Worm (Caenorhabditis elegans) whole organism, young adult: ENCODE data around the gene pqbp-1.1.

Experiments
- B0035.1 ChIP-seq: sonication (generic microtip); optimal IDR thresholded peaks from 2 replicates; lab custom pipeline; 2016; ENCODE audit warnings: missing genetic modification characterization, mild to moderate bottlenecking, missing compliant biosample characterization, missing genotype, missing genetic modification reagents
- B0336.3 ChIP-seq: fragments of 200-800 bp; sonication (Bioruptor generic); IDR thresholded peaks from 2 replicates; pipeline ENCODE4 v1.3.6; 2022; ENCODE audit warnings: missing genetic modification characterization, missing compliant biosample characterization
- D2030.7 ChIP-seq: fragments of 200-800 bp; sonication (Bioruptor generic); IDR thresholded peaks from 2 replicates; pipeline ENCODE4 v1.3.6; 2022; ENCODE audit warnings: missing genetic modification reagents, missing genetic modification characterization, missing compliant biosample characterization
- T26A5.8 ChIP-seq: sonication (generic microtip); optimal IDR thresholded peaks from 2 replicates; lab custom pipeline; 2016; ENCODE audit warnings: missing genetic modification characterization, missing compliant biosample characterization
- Y79H2A.3 ChIP-seq: fragments of 200-800 bp; sonication (Bioruptor generic); conservative IDR thresholded peaks from 2 replicates; pipeline ENCODE4 v1.3.6; 2022; ENCODE audit warnings: missing genetic modification reagents, missing genetic modification characterization, missing compliant biosample characterization
- ZK185.1 ChIP-seq: sonication (generic microtip); optimal IDR thresholded peaks from 2 replicates; lab custom pipeline; 2016; ENCODE audit warnings: mild to moderate bottlenecking, missing genetic modification characterization, missing compliant biosample characterization; ENCODE audit not compliant: poor library complexity, severe bottlenecking
- aptf-3 ChIP-seq: fragments of 200-800 bp; sonication (Bioruptor generic); IDR thresholded peaks from 2 replicates; pipeline ENCODE4 v1.3.6; 2022; ENCODE audit warnings: missing genetic modification characterization, missing compliant biosample characterization
- atf-7 ChIP-seq: sonication (generic microtip); optimal IDR thresholded peaks from 2 replicates; lab custom pipeline; 2017; ENCODE audit warnings: mild to moderate bottlenecking, missing genetic modification characterization, missing compliant biosample characterization
- attf-5 ChIP-seq: fragments of 200-800 bp; sonication (Bioruptor generic); optimal IDR thresholded peaks from 2 replicates; lab custom pipeline; 2018; ENCODE audit warnings: mild to moderate bottlenecking, missing genetic modification characterization, missing compliant biosample characterization
- ccch-3 ChIP-seq: fragments of 200-800 bp; sonication (Bioruptor generic); optimal IDR thresholded peaks from 2 replicates; lab custom pipeline; 2018; ENCODE audit warnings: mild to moderate bottlenecking, missing genetic modification characterization, missing compliant biosample characterization
- cebp-1 ChIP-seq, 2 experiments: fragments of 200-800 bp in 1 of 2; sonication (Bioruptor generic) in 1 of 2; sonication (generic microtip) in 1 of 2; IDR thresholded peaks in 1 of 2; optimal IDR thresholded peaks in 1 of 2; 2 replicates each; pipeline versions ENCODE4 v1.3.6 to Lab custom; 2017 to 2022; ENCODE audit warnings: missing compliant biosample characterization in 2 of 2, missing genetic modification characterization in 2 of 2, mild to moderate bottlenecking in 1 of 2, missing genetic modification reagents in 1 of 2, moderate library complexity in 1 of 2
- dox-1 ChIP-seq: fragments of 200-800 bp; sonication (Bioruptor generic); IDR thresholded peaks from 2 replicates; pipeline ENCODE4 v1.3.6; 2022; ENCODE audit warnings: missing genetic modification reagents, missing genetic modification characterization, missing compliant biosample characterization
- egrh-3 ChIP-seq: fragments of 200-800 bp; sonication (Bioruptor generic); IDR thresholded peaks from 2 replicates; pipeline ENCODE4 v1.3.6; 2022; ENCODE audit warnings: missing genetic modification reagents, missing genetic modification characterization, missing compliant biosample characterization
- ekl-4 ChIP-seq: fragments of 200-800 bp; sonication (Bioruptor generic); IDR thresholded peaks from 2 replicates; pipeline ENCODE4 v1.3.6; 2022; ENCODE audit warnings: missing genetic modification reagents, missing genetic modification characterization, missing compliant biosample characterization
- ets-4 ChIP-seq: fragments of 200-800 bp; sonication (Bioruptor generic); optimal IDR thresholded peaks from 2 replicates; lab custom pipeline; 2018; ENCODE audit warnings: mild to moderate bottlenecking, missing genetic modification characterization, missing compliant biosample characterization
- hlh-12 ChIP-seq: sonication (generic microtip); optimal IDR thresholded peaks from 2 replicates; lab custom pipeline; 2016; ENCODE audit warnings: missing genetic modification characterization, missing compliant biosample characterization
- hmg-1.2 ChIP-seq: fragments of 200-800 bp; sonication (Bioruptor generic); IDR thresholded peaks from 2 replicates; pipeline ENCODE4 v1.3.6; 2022; ENCODE audit warnings: missing genetic modification reagents, missing genetic modification characterization, missing compliant biosample characterization
- let-526 ChIP-seq: fragments of 200-800 bp; sonication (Bioruptor generic); IDR thresholded peaks from 2 replicates; pipeline ENCODE4 v1.3.6; 2022; ENCODE audit warnings: missing genetic modification reagents, missing genetic modification characterization, missing compliant biosample characterization
- lin-26 ChIP-seq: fragments of 200-800 bp; sonication (Bioruptor generic); IDR thresholded peaks from 2 replicates; pipeline ENCODE4 v1.3.6; 2022; ENCODE audit warnings: missing genetic modification reagents, missing genetic modification characterization, missing compliant biosample characterization
- lin-40 ChIP-seq: sonication (generic microtip); optimal IDR thresholded peaks from 2 replicates; lab custom pipeline; 2016; ENCODE audit warnings: missing genetic modification characterization, mild to moderate bottlenecking, missing compliant biosample characterization, missing genotype, missing genetic modification reagents
- lin-54 ChIP-seq: fragments of 200-800 bp; sonication (Bioruptor generic); optimal IDR thresholded peaks from 2 replicates; lab custom pipeline; 2018; ENCODE audit warnings: mild to moderate bottlenecking, missing genetic modification characterization, missing compliant biosample characterization
- madf-10 ChIP-seq: sonication (generic microtip); optimal IDR thresholded peaks from 2 replicates; lab custom pipeline; 2016; ENCODE audit warnings: mild to moderate bottlenecking, missing genetic modification characterization, missing compliant biosample characterization
- mcd-1 ChIP-seq: fragments of 200-800 bp; sonication (Bioruptor generic); IDR thresholded peaks from 2 replicates; pipeline ENCODE4 v1.3.6; 2022; ENCODE audit warnings: missing genetic modification reagents, missing genetic modification characterization, missing compliant biosample characterization
- mel-28 ChIP-seq: sonication (generic microtip); optimal IDR thresholded peaks from 2 replicates; lab custom pipeline; 2016; ENCODE audit warnings: borderline replicate concordance, mild to moderate bottlenecking, missing genetic modification characterization, missing compliant biosample characterization
- nfya-2 ChIP-seq: fragments of 200-800 bp; sonication (Bioruptor generic); IDR thresholded peaks from 2 replicates; pipeline ENCODE4 v1.3.6; 2022; ENCODE audit warnings: missing genetic modification reagents, missing genetic modification characterization, missing compliant biosample characterization
- nfyb-1 ChIP-seq: fragments of 200-800 bp; sonication (Bioruptor generic); IDR thresholded peaks from 2 replicates; pipeline ENCODE4 v1.3.6; 2022; ENCODE audit warnings: missing genetic modification reagents, missing genetic modification characterization, missing compliant biosample characterization
- nhr-80 ChIP-seq: sonication (generic microtip); optimal IDR thresholded peaks from 2 replicates; lab custom pipeline; 2016; ENCODE audit warnings: missing genetic modification characterization, missing compliant biosample characterization
- tlf-1 ChIP-seq: fragments of 200-800 bp; sonication (Bioruptor generic); optimal IDR thresholded peaks from 2 replicates; lab custom pipeline; 2018; ENCODE audit warnings: mild to moderate bottlenecking, missing genetic modification characterization, missing compliant biosample characterization
- xnd-1 ChIP-seq: sonication (generic microtip); optimal IDR thresholded peaks from 2 replicates; lab custom pipeline; 2016; ENCODE audit warnings: missing genotype, missing genetic modification reagents, missing genetic modification characterization, missing compliant biosample characterization
- zim-3 ChIP-seq: sonication (generic microtip); optimal IDR thresholded peaks from 2 replicates; lab custom pipeline; 2017; ENCODE audit warnings: mild to moderate bottlenecking, missing genetic modification characterization, moderate library complexity, missing compliant biosample characterization
- ztf-22 ChIP-seq: fragments of 200-800 bp; sonication (Bioruptor generic); optimal IDR thresholded peaks from 2 replicates; lab custom pipeline; 2018; ENCODE audit warnings: mild to moderate bottlenecking, missing genetic modification characterization, moderate library complexity, missing compliant biosample characterization

The pqbp-1.1 gene

ce11 chrIV:230714-231113 is 30.8 kb downstream of the pqbp-1.1 start:
- TF ChIP-seq dox-1 (GFP tag; lab: Robert Waterston, UW) (peak; percentile 29; the same call in 1 of the 2 replicates), zim-3 (tag; lab: Kevin White, UChicago) (peak; percentile 95)

ce11 chrIV:218252-218651 is 43.2 kb downstream of the pqbp-1.1 start, which contains the start of gene prdx-6:
TSS of gene prdx-6 (plus strand) at chrIV:218552.
- TF ChIP-seq egrh-3 (GFP tag; lab: Robert Waterston, UW) (no peak), hmg-1.2 (no peak), ztf-22 (GFP tag; lab: Kevin White, UChicago) (no peak), nfyb-1 (no peak), xnd-1 (tag; lab: Kevin White, UChicago) (no peak), ZK185.1 (tag; lab: Kevin White, UChicago) (no peak), mel-28 (tag; lab: Kevin White, UChicago) (no peak)

- peak; percentile 79 for TF ChIP-seq dox-1 (GFP tag; lab: Robert Waterston, UW)
- 0 out of 2 replicates have a peak, but pooled peaks have one; percentile 18 for TF ChIP-seq mcd-1
- peak; percentile 99 for TF ChIP-seq zim-3 (tag; lab: Kevin White, UChicago)
- TF ChIP-seq D2030.7 = peak; percentile 44
Observed at ce11 chrIV:215723-216122, 45.8 kb downstream of the pqbp-1.1 start.

ce11 chrIV:210591-210990 is 50.9 kb downstream of the pqbp-1.1 start:
- no peak for TF ChIP-seq T26A5.8 (tag; lab: Kevin White, UChicago)
- peak; percentile 87 for TF ChIP-seq nhr-80
- 0 out of 2 replicates have a peak, but pooled peaks have one; percentile 37 for TF ChIP-seq mcd-1
- no peak for TF ChIP-seq cebp-1 (GFP tag; IDR thresholded peaks at IDR 0.05; lab: Robert Waterston, UW)
- TF ChIP-seq cebp-1 (tag; optimal IDR thresholded peaks at IDR 0.05; lab: Kevin White, UChicago) = peak; percentile 46
- peak; percentile 66 for TF ChIP-seq attf-5 (GFP tag; lab: Kevin White, UChicago)
- 0 out of 2 replicates have a peak, but pooled peaks have one; percentile 26 for TF ChIP-seq ekl-4 (GFP tag; lab: Robert Waterston, UW)
- no peak for TF ChIP-seq nfya-2
- no peak for TF ChIP-seq hlh-12 (tag; lab: Kevin White, UChicago)
- TF ChIP-seq Y79H2A.3 (GFP tag; lab: Robert Waterston, UW) = no peak
- TF ChIP-seq ets-4 = no peak
- no peak for TF ChIP-seq aptf-3 (GFP tag; lab: Robert Waterston, UW)
- no peak for TF ChIP-seq xnd-1 (tag; lab: Kevin White, UChicago)
- peak; percentile 7 for TF ChIP-seq lin-54 (GFP tag; lab: Kevin White, UChicago)
- TF ChIP-seq ccch-3 = no peak
- TF ChIP-seq dox-1 (GFP tag; lab: Robert Waterston, UW) = peak; percentile 57; the same call in 1 of the 2 replicates
- TF ChIP-seq let-526 = no peak
- no peak for TF ChIP-seq B0035.1 (tag; lab: Kevin White, UChicago)
- TF ChIP-seq B0336.3 (GFP tag; lab: Robert Waterston, UW) = 0 out of 2 replicates have a peak, but pooled peaks have one; percentile 33
- no peak for TF ChIP-seq lin-26 (GFP tag; lab: Robert Waterston, UW)
- TF ChIP-seq tlf-1 = no peak
- peak; percentile 82 for TF ChIP-seq hmg-1.2
- TF ChIP-seq madf-10 (tag; lab: Kevin White, UChicago) = no peak
- TF ChIP-seq atf-7 (tag; lab: Kevin White, UChicago) = peak; percentile 20
- peak; percentile 38 for TF ChIP-seq lin-40 (tag; lab: Kevin White, UChicago)
